Worm (Caenorhabditis elegans) whole organism, young adult: ENCODE measurements around the gene gly-14.

Source experiments
- B0019.2 ChIP-seq: fragments of 200-800 bp; sonication (Bioruptor generic); conservative IDR thresholded peaks from 2 replicates; pipeline ENCODE4 v1.3.6; 2022; ENCODE audit warnings: missing genetic modification reagents, missing genetic modification characterization, missing compliant biosample characterization
- B0261.1 ChIP-seq: sonication (generic microtip); optimal IDR thresholded peaks from 2 replicates; lab custom pipeline; 2016; ENCODE audit warnings: mild to moderate bottlenecking, missing genetic modification characterization, moderate library complexity, missing compliant biosample characterization
- C17E4.6 ChIP-seq: fragments of 200-800 bp; sonication (Bioruptor generic); IDR thresholded peaks from 2 replicates; pipeline ENCODE4 v1.3.6; 2022; ENCODE audit warnings: missing genetic modification reagents, missing genetic modification characterization, missing compliant biosample characterization
- F10E7.11 ChIP-seq: sonication (generic microtip); optimal IDR thresholded peaks from 2 replicates; lab custom pipeline; 2017; ENCODE audit warnings: mild to moderate bottlenecking, missing genetic modification characterization, moderate library complexity, missing compliant biosample characterization
- F52B5.7 ChIP-seq: sonication (generic microtip); optimal IDR thresholded peaks from 2 replicates; lab custom pipeline; 2016; ENCODE audit warnings: mild to moderate bottlenecking, missing genetic modification characterization, missing compliant biosample characterization
- F55B11.4 ChIP-seq: sonication (generic microtip); optimal IDR thresholded peaks from 2 replicates; lab custom pipeline; 2016; ENCODE audit warnings: missing compliant biosample characterization, missing genetic modification characterization, borderline replicate concordance; ENCODE audit not compliant: insufficient read depth
- F57A8.1 ChIP-seq: fragments of 200-800 bp; sonication (Bioruptor generic); optimal IDR thresholded peaks from 2 replicates; lab custom pipeline; 2018; ENCODE audit warnings: mild to moderate bottlenecking, missing genetic modification characterization, moderate library complexity, missing compliant biosample characterization
- F57C9.4 ChIP-seq: sonication (generic microtip); optimal IDR thresholded peaks from 2 replicates; lab custom pipeline; 2017; ENCODE audit warnings: mild to moderate bottlenecking, missing genetic modification characterization, missing compliant biosample characterization
- T07F8.4 ChIP-seq: sonication (generic microtip); optimal IDR thresholded peaks from 2 replicates; lab custom pipeline; 2016; ENCODE audit warnings: mild to moderate bottlenecking, missing genetic modification characterization, moderate library complexity, missing compliant biosample characterization
- T26A5.8 ChIP-seq: sonication (generic microtip); optimal IDR thresholded peaks from 2 replicates; lab custom pipeline; 2016; ENCODE audit warnings: missing genetic modification characterization, missing compliant biosample characterization
- Y53F4B.3 ChIP-seq: fragments of 200-800 bp; sonication (Bioruptor generic); IDR thresholded peaks from 2 replicates; pipeline ENCODE4 v1.3.6; 2022; ENCODE audit warnings: missing genetic modification reagents, missing genetic modification characterization, missing compliant biosample characterization
- ama-1 ChIP-seq, 3 experiments: fragments of 150-350 bp in 1 of 3; sonication (generic microtip) in 2 of 3; optimal IDR thresholded peaks; 2 replicates each; lab custom pipeline; 2014 to 2018; ENCODE audit warnings: missing biosample characterization in 2 of 3, missing genetic modification characterization in 2 of 3, missing genetic modification reagents in 2 of 3
- aptf-3 ChIP-seq: fragments of 200-800 bp; sonication (Bioruptor generic); IDR thresholded peaks from 2 replicates; pipeline ENCODE4 v1.3.6; 2022; ENCODE audit warnings: missing genetic modification characterization, missing compliant biosample characterization
- atf-7 ChIP-seq: sonication (generic microtip); optimal IDR thresholded peaks from 2 replicates; lab custom pipeline; 2017; ENCODE audit warnings: mild to moderate bottlenecking, missing genetic modification characterization, missing compliant biosample characterization
- athp-1 ChIP-seq: sonication (generic microtip); optimal IDR thresholded peaks from 2 replicates; lab custom pipeline; 2017; ENCODE audit warnings: mild to moderate bottlenecking, missing genetic modification characterization, missing compliant biosample characterization
- bed-2 ChIP-seq: fragments of 200-800 bp; sonication (Bioruptor generic); IDR thresholded peaks from 2 replicates; pipeline ENCODE4 v1.3.6; 2022; ENCODE audit warnings: missing genetic modification reagents, missing genetic modification characterization, missing compliant biosample characterization
- ceh-40 ChIP-seq: fragments of 200-800 bp; sonication (Bioruptor generic); IDR thresholded peaks from 2 replicates; pipeline ENCODE4 v1.3.6; 2022; ENCODE audit warnings: missing genetic modification characterization, missing compliant biosample characterization
- ceh-58 ChIP-seq: fragments of 200-800 bp; sonication (Bioruptor generic); IDR thresholded peaks from 2 replicates; pipeline ENCODE4 v1.3.6; 2022; ENCODE audit warnings: missing genetic modification characterization, missing compliant biosample characterization
- ceh-79 ChIP-seq: sonication (generic microtip); optimal IDR thresholded peaks from 2 replicates; lab custom pipeline; 2017; ENCODE audit warnings: mild to moderate bottlenecking, missing genetic modification characterization, missing compliant biosample characterization
- ceh-91 ChIP-seq: fragments of 200-800 bp; sonication (Bioruptor generic); IDR thresholded peaks from 2 replicates; pipeline ENCODE4 v1.3.6; 2022; ENCODE audit warnings: missing genetic modification reagents, missing genetic modification characterization, missing compliant biosample characterization
- dox-1 ChIP-seq: fragments of 200-800 bp; sonication (Bioruptor generic); IDR thresholded peaks from 2 replicates; pipeline ENCODE4 v1.3.6; 2022; ENCODE audit warnings: missing genetic modification reagents, missing genetic modification characterization, missing compliant biosample characterization
- egl-18 ChIP-seq: fragments of 200-800 bp; sonication (Bioruptor generic); IDR thresholded peaks from 2 replicates; pipeline ENCODE4 v1.3.6; 2022; ENCODE audit warnings: missing genetic modification reagents, missing genetic modification characterization, missing compliant biosample characterization
- ets-4 ChIP-seq: fragments of 200-800 bp; sonication (Bioruptor generic); optimal IDR thresholded peaks from 2 replicates; lab custom pipeline; 2018; ENCODE audit warnings: mild to moderate bottlenecking, missing genetic modification characterization, missing compliant biosample characterization
- fkh-3 ChIP-seq: sonication (generic microtip); optimal IDR thresholded peaks from 2 replicates; lab custom pipeline; 2016; ENCODE audit warnings: mild to moderate bottlenecking, missing genetic modification characterization, missing compliant biosample characterization
- gei-17 ChIP-seq: fragments of 200-800 bp; sonication (Bioruptor generic); optimal IDR thresholded peaks from 2 replicates; lab custom pipeline; 2018; ENCODE audit warnings: mild to moderate bottlenecking, missing genetic modification characterization, missing compliant biosample characterization
- hlh-26 ChIP-seq: fragments of 200-800 bp; sonication (Bioruptor generic); conservative IDR thresholded peaks from 2 replicates; pipeline ENCODE4 v1.3.6; 2022; ENCODE audit warnings: missing genetic modification reagents, missing genetic modification characterization, missing compliant biosample characterization
- hmg-20 ChIP-seq: fragments of 200-800 bp; sonication (Bioruptor generic); IDR thresholded peaks from 2 replicates; pipeline ENCODE4 v1.3.6; 2022; ENCODE audit warnings: missing genetic modification reagents, missing genetic modification characterization, missing compliant biosample characterization
- hrde-1 ChIP-seq: sonication (generic microtip); optimal IDR thresholded peaks from 2 replicates; lab custom pipeline; 2016; ENCODE audit warnings: missing genetic modification characterization, mild to moderate bottlenecking, missing compliant biosample characterization, moderate library complexity, missing genotype, missing genetic modification reagents, borderline replicate concordance
- hsf-1 ChIP-seq: fragments of 200-800 bp; sonication (Bioruptor generic); IDR thresholded peaks from 2 replicates; pipeline ENCODE4 v1.3.6; 2022; ENCODE audit warnings: missing genetic modification reagents, missing genetic modification characterization, missing compliant biosample characterization
- let-607 ChIP-seq, 2 experiments: fragments of 200-800 bp in 1 of 2; sonication (Bioruptor generic) in 1 of 2; sonication (generic microtip) in 1 of 2; optimal IDR thresholded peaks; 2 replicates each; lab custom pipeline; 2016 to 2018; ENCODE audit warnings: mild to moderate bottlenecking in 2 of 2, missing compliant biosample characterization in 2 of 2, missing genetic modification characterization in 2 of 2, moderate library complexity in 2 of 2, missing genotype in 1 of 2
- lin-35 ChIP-seq, 3 experiments: fragments of 150-350 bp in 2 of 3; sonication (generic microtip) in 1 of 3; optimal IDR thresholded peaks; 2 replicates each; lab custom pipeline; 2014 to 2018; ENCODE audit warnings: missing biosample characterization in 3 of 3, missing genetic modification characterization in 3 of 3, missing genetic modification reagents in 3 of 3
- lin-54 ChIP-seq: fragments of 200-800 bp; sonication (Bioruptor generic); optimal IDR thresholded peaks from 2 replicates; lab custom pipeline; 2018; ENCODE audit warnings: mild to moderate bottlenecking, missing genetic modification characterization, missing compliant biosample characterization
- madf-10 ChIP-seq: sonication (generic microtip); optimal IDR thresholded peaks from 2 replicates; lab custom pipeline; 2016; ENCODE audit warnings: mild to moderate bottlenecking, missing genetic modification characterization, missing compliant biosample characterization
- nfya-1 ChIP-seq: sonication (generic microtip); optimal IDR thresholded peaks from 2 replicates; lab custom pipeline; 2017; ENCODE audit warnings: antibody characterized with exemption, missing compliant biosample characterization, missing genetic modification characterization, borderline replicate concordance; ENCODE audit not compliant: insufficient read depth
- nfya-2 ChIP-seq: fragments of 200-800 bp; sonication (Bioruptor generic); IDR thresholded peaks from 2 replicates; pipeline ENCODE4 v1.3.6; 2022; ENCODE audit warnings: missing genetic modification reagents, missing genetic modification characterization, missing compliant biosample characterization
- nfyb-1 ChIP-seq: fragments of 200-800 bp; sonication (Bioruptor generic); IDR thresholded peaks from 2 replicates; pipeline ENCODE4 v1.3.6; 2022; ENCODE audit warnings: missing genetic modification reagents, missing genetic modification characterization, missing compliant biosample characterization
- nhr-179 ChIP-seq: sonication (generic microtip); optimal IDR thresholded peaks from 2 replicates; lab custom pipeline; 2016; ENCODE audit warnings: mild to moderate bottlenecking, missing genetic modification characterization, missing compliant biosample characterization
- pbrm-1 ChIP-seq: fragments of 200-800 bp; sonication (Bioruptor generic); IDR thresholded peaks from 2 replicates; pipeline ENCODE4 v1.3.6; 2022; ENCODE audit warnings: missing genetic modification reagents, missing genetic modification characterization, missing compliant biosample characterization
- pha-4 ChIP-seq: fragments of 150-350 bp; sonication (generic microtip); optimal IDR thresholded peaks from 2 replicates; lab custom pipeline; 2014; ENCODE audit warnings: missing biosample characterization, missing genetic modification reagents, missing genetic modification characterization
- snpc-3.4 ChIP-seq: sonication (generic microtip); optimal IDR thresholded peaks from 2 replicates; lab custom pipeline; 2017; ENCODE audit warnings: missing genetic modification characterization, mild to moderate bottlenecking, missing compliant biosample characterization, antibody characterized with exemption, moderate library complexity, missing genotype, missing genetic modification reagents
- snpc-4 ChIP-seq, 5 experiments: fragments of 150-350 bp in 1 of 5; sonication (generic microtip) in 4 of 5; optimal IDR thresholded peaks; 2 replicates each; lab custom pipeline; 2014 to 2018; ENCODE audit warnings: missing genetic modification characterization in 5 of 5, missing biosample characterization in 3 of 5, antibody characterized with exemption in 2 of 5, mild to moderate bottlenecking in 2 of 5, missing compliant biosample characterization in 2 of 5, missing genotype in 2 of 5, moderate library complexity in 2 of 5, missing genetic modification reagents in 1 of 5
- xnd-1 ChIP-seq: sonication (generic microtip); optimal IDR thresholded peaks from 2 replicates; lab custom pipeline; 2016; ENCODE audit warnings: missing genotype, missing genetic modification reagents, missing genetic modification characterization, missing compliant biosample characterization

gly-14 gene

DNA sequence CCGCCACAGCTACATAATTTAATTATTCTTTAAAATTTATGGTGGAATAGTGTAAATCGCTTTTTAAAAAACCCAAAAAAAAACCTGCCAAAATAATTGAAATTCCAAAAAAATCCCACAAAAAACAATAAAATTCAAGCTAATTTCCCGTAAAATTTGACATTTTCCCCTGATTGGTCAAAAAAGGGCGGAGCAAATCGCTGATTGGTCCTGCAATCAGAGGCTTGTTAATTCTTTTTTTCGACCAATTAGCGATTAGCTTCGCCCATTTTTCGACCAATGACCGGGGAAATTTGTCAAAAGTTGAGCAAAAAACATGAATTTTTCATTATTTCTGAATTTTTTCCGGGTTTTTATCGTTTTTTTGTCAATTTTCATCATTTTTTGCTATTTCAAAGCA, 26.0 kb downstream of the gly-14 start:
- peak; percentile 73 for TF ChIP-seq nfyb-1 (GFP tag; lab: Robert Waterston, UW)
- no peak for TF ChIP-seq hrde-1 (tag; lab: Kevin White, UChicago)

DNA sequence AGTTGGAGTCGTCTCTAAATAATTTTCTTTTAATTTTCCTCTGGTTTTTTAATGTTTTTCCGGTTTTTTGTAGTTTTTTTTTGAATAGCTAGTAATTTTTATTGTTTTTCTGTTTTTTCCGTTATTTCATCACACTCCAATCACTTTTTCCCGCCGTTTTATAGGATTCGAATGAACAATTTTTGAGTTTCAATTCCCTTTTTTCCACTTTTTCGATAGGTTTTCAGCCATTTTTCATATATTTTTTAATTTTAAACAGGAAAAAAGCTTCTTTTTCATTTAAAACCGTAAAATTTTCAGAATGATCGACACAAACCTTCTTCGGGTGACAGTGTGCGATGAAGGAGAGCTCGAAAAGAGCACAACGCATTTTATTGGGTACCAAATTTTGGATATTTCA, 31.6 kb downstream of the gly-14 start, which contains the start of gene pph-6:
Gene pph-6 (plus strand): TSS at position 301 of the 400 bp plus-strand sequence.
- no peak for TF ChIP-seq F57A8.1 (GFP tag; lab: Kevin White, UChicago)
- no peak for TF ChIP-seq F55B11.4 (tag; lab: Kevin White, UChicago)
- TF ChIP-seq athp-1 (tag; lab: Kevin White, UChicago) = no peak
- no peak for TF ChIP-seq ceh-79 (tag; lab: Kevin White, UChicago)
- TF ChIP-seq pha-4 = no peak
- TF ChIP-seq T26A5.8 (tag; lab: Kevin White, UChicago) = no peak
- no peak for TF ChIP-seq dox-1
- no peak for TF ChIP-seq nfyb-1 (GFP tag; lab: Robert Waterston, UW)
- no peak for TF ChIP-seq ets-4 (GFP tag; lab: Kevin White, UChicago)
- TF ChIP-seq hsf-1 (GFP tag; lab: Robert Waterston, UW) = no peak
- no peak for TF ChIP-seq ama-1 (optimal IDR thresholded peaks at IDR 0.05; lab: Kevin White, UChicago)
- no peak for TF ChIP-seq ama-1 (GFP tag; optimal IDR thresholded peaks at IDR 0.05; lab: Kevin White, UChicago)
- no peak for TF ChIP-seq hmg-20 (GFP tag; lab: Robert Waterston, UW)
- TF ChIP-seq lin-35 (GFP tag; optimal IDR thresholded peaks at IDR 0.05; lab: Kevin White, UChicago) = no peak
- TF ChIP-seq bed-2 (GFP tag; lab: Robert Waterston, UW) = no peak

DNA sequence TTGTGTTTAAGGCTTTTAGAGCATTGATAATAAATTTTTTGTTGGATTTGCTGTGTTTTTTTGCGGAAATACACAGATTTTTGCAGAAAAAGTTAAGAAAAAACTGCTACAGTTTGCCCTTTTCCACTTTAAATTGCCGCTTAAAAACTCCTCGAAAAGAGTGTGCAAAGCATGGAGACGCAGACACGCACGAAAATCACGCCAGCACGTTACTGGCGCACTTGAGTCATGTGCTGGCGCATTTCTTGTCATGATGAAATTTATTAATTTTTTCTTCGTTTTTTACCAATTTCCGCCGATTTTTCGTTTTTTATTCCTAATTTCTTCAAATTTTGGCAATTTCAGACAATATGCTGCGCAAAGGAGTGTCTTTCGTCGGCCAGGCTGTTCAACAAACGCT, 33.0 kb downstream of the gly-14 start, which contains the start of gene C34C12.8:
Gene C34C12.8 (plus strand): TSS at position 346 of the 400 bp plus-strand sequence.
- no peak for TF ChIP-seq F57A8.1 (GFP tag; lab: Kevin White, UChicago)
- peak; percentile 5 for TF ChIP-seq F57C9.4
- TF ChIP-seq F52B5.7 = peak; percentile 23
- TF ChIP-seq pha-4 = no peak
- no peak for TF ChIP-seq ceh-40 (GFP tag; lab: Robert Waterston, UW)
- TF ChIP-seq let-607 (tag; optimal IDR thresholded peaks at IDR 0.05; lab: Kevin White, UChicago) = peak; percentile 36 to 77
- TF ChIP-seq snpc-4 (GFP tag; optimal IDR thresholded peaks at IDR 0.05; lab: Kevin White, UChicago) = peak; percentile 61
- TF ChIP-seq snpc-4 (tag; optimal IDR thresholded peaks at IDR 0.05; lab: Kevin White, UChicago) = peak; percentile 55 to 85 (median 75)
- peak; percentile 89 for TF ChIP-seq C17E4.6 (GFP tag; lab: Robert Waterston, UW)
- no peak for TF ChIP-seq bed-2 (GFP tag; lab: Robert Waterston, UW)
- TF ChIP-seq snpc-3.4 = peak; percentile 92
- TF ChIP-seq ets-4 (GFP tag; lab: Kevin White, UChicago) = peak; percentile 3
- no peak for TF ChIP-seq nhr-179
- peak; percentile 84 for TF ChIP-seq xnd-1 (tag; lab: Kevin White, UChicago)
- peak; percentile 80; the same call in 1 of the 2 replicates for TF ChIP-seq egl-18 (GFP tag; lab: Robert Waterston, UW)
- no peak for TF ChIP-seq ceh-58 (GFP tag; lab: Robert Waterston, UW)
- TF ChIP-seq hlh-26 = no peak
- TF ChIP-seq lin-54 (GFP tag; lab: Kevin White, UChicago) = peak; percentile 99
- no peak for TF ChIP-seq T07F8.4 (tag; lab: Kevin White, UChicago)
- no peak for TF ChIP-seq aptf-3
- peak; percentile 84 for TF ChIP-seq atf-7 (tag; lab: Kevin White, UChicago)
- no peak for TF ChIP-seq nfya-2 (GFP tag; lab: Robert Waterston, UW)
- TF ChIP-seq B0019.2 (GFP tag; lab: Robert Waterston, UW) = peak; percentile 88
- TF ChIP-seq nfyb-1 (GFP tag; lab: Robert Waterston, UW) = peak; percentile 96
- TF ChIP-seq madf-10 (tag; lab: Kevin White, UChicago) = peak; percentile 70
- TF ChIP-seq B0261.1 (tag; lab: Kevin White, UChicago) = peak; percentile 14
- TF ChIP-seq F10E7.11 (tag; lab: Kevin White, UChicago) = peak; percentile 12
- peak; percentile 78 for TF ChIP-seq gei-17 (GFP tag; lab: Kevin White, UChicago)
- no peak for TF ChIP-seq fkh-3 (tag; lab: Kevin White, UChicago)
- TF ChIP-seq F55B11.4 (tag; lab: Kevin White, UChicago) = no peak
- TF ChIP-seq pbrm-1 (GFP tag; lab: Robert Waterston, UW) = peak; percentile 96
- peak; percentile 83 for TF ChIP-seq ceh-91 (GFP tag; lab: Robert Waterston, UW)
- TF ChIP-seq nfya-1 = no peak
- 0 out of 2 replicates have a peak, but pooled peaks have one; percentile 11 for TF ChIP-seq Y53F4B.3
- TF ChIP-seq lin-35 (GFP tag; optimal IDR thresholded peaks at IDR 0.05; lab: Kevin White, UChicago) = peak in 2 of 3 experiments; percentile 91 to 95
